Worm (Caenorhabditis elegans): Measurements from ENCODE around the gene lipl-1.

lipl-1 gene

ce11 chrV:12919705-12920104 is at the start of gene lipl-1:
lipl-1 (plus strand) TSS chrV:12919986.
- no peak for TF ChIP-seq W03F9.2 (tag; optimal IDR thresholded peaks at IDR 0.05)
- TF ChIP-seq him-1 (tag; optimal IDR thresholded peaks at IDR 0.05): no peak
- no peak for TF ChIP-seq dao-5 (tag; optimal IDR thresholded peaks at IDR 0.05)

DNA sequence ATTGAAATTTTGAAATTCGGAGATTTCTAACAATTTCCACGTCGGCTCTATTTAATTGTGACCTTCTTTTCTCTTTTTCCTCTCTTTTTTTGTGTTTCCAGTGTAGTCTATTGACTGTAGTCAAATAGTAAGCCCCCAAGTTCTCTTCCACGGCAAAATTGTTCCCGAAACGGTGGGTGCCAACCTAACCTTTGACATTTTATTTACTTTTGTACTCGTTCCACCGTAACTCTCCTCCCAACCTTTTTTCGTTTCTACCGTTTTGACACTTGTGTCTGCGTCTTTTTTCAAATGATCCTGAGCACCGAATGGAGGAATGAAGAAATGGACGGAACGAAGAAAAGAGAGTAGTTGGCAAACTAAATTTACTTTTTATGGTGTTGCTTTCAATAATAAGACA is 49.0 kb upstream of the lipl-1 start:
- TF ChIP-seq W03F9.2 (tag; optimal IDR thresholded peaks at IDR 0.05) (no peak), him-1 (tag; optimal IDR thresholded peaks at IDR 0.05) (no peak), dao-5 (tag; optimal IDR thresholded peaks at IDR 0.05) (no peak)

- TF ChIP-seq dao-5 (tag; optimal IDR thresholded peaks at IDR 0.05) (no peak), W03F9.2 (tag; optimal IDR thresholded peaks at IDR 0.05) (no peak), him-1 (tag; optimal IDR thresholded peaks at IDR 0.05) (no peak)
These were observed 48.0 kb upstream of the lipl-1 start, which contains the start of gene bus-19 for ce11 chrV:12871753-12872152. bus-19 (plus strand) TSS chrV:12872053.

- TF ChIP-seq dao-5 (tag; optimal IDR thresholded peaks at IDR 0.05) (no peak), him-1 (tag; optimal IDR thresholded peaks at IDR 0.05) (no peak), W03F9.2 (tag; optimal IDR thresholded peaks at IDR 0.05) (no peak)
These were observed 43.9 kb upstream of the lipl-1 start for ce11 chrV:12875850-12876249.

DNA sequence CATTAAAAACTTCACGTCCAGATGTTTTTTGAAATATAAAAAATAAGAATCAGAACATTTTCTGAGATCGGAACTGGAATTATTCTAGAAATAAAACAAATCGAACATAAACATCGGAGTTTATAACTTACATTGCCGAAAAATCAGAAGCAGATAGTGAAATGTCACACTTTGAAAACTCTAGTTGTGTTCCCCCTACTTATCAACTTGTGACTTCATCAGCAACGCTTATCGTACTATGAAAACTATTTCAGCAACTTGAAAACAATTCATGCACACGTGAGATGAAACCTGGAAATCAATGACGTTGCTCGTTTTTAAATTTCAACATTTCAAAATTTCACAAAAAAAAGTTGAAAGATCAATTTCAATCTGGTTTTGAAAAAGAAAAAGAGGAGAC is 43.1 kb upstream of the lipl-1 start:
- no peak for TF ChIP-seq W03F9.2 (tag; optimal IDR thresholded peaks at IDR 0.05)
- TF ChIP-seq him-1 (tag; optimal IDR thresholded peaks at IDR 0.05): no peak
- TF ChIP-seq dao-5 (tag; optimal IDR thresholded peaks at IDR 0.05): no peak

DNA sequence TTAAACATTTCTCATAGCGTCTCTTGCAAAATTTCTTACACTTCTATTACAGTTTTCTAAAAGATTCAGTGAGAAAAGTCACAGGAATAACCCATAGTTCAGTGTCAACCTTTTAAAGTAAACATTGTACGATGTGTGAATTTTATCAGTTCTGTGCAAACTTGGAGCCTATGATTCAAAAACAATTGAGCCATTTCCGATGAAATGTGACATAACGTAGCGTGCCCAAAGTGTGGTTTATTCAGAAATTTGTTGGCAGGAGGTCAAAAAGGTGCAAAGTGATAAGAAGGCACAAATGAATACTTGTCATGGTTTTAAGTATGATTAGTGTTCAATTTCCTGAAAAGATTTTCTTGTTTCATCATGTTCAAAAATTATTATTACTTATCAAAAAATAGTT is 42.2 kb upstream of the lipl-1 start:
- TF ChIP-seq W03F9.2 (tag; optimal IDR thresholded peaks at IDR 0.05) (no peak), dao-5 (tag; optimal IDR thresholded peaks at IDR 0.05) (no peak)

DNA sequence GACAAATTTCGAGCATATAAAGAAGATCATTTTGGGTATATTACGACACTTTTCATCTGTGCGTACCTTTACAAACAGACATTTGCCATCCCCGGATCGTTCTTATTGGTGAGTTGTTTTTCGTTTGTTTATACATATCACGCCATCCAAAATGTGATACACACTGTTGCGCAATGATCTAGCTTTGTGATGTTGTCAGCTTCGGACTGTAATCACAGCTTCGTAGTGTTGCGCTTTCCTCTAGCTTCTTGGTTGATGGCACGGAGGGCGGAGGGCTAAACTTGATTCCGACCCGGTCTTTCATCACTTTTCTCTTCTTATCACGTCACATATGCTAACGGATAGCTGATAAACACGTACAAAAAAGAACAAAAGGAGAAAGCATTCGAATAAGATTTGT is 40.4 kb upstream of the lipl-1 start:
- TF ChIP-seq dao-5 (tag; optimal IDR thresholded peaks at IDR 0.05): no peak
- TF ChIP-seq W03F9.2 (tag; optimal IDR thresholded peaks at IDR 0.05): no peak
- TF ChIP-seq him-1 (tag; optimal IDR thresholded peaks at IDR 0.05): no peak

DNA sequence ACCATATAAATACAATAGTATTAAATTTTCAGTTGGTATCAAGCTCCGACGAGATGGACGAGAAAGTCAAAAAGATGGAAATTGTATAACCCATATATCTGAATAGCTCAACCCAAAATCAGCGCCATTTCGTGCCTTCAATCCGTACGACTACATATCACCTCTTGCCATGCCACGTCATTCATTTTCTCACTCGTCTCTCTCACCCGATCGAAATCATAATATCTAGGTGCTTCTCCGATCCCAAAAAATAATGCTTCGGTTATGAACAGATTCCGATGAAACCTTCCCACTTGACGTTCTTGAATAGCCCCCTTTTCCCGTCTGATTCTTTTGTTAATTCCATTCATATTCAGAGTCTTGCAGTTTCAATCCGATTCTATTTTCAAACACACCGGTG is 38.4 kb upstream of the lipl-1 start:
- TF ChIP-seq him-1 (tag; optimal IDR thresholded peaks at IDR 0.05) (no peak), dao-5 (tag; optimal IDR thresholded peaks at IDR 0.05) (no peak)

ce11 chrV:12882370-12882769 is 37.4 kb upstream of the lipl-1 start:
- TF ChIP-seq him-1 (tag; optimal IDR thresholded peaks at IDR 0.05) (no peak), dao-5 (tag; optimal IDR thresholded peaks at IDR 0.05) (no peak), W03F9.2 (tag; optimal IDR thresholded peaks at IDR 0.05) (no peak)

- TF ChIP-seq W03F9.2 (tag; optimal IDR thresholded peaks at IDR 0.05): no peak
- no peak for TF ChIP-seq him-1 (tag; optimal IDR thresholded peaks at IDR 0.05)
- TF ChIP-seq dao-5 (tag; optimal IDR thresholded peaks at IDR 0.05): no peak
These were observed 33.9 kb upstream of the lipl-1 start, which contains the start of gene glb-24 for ce11 chrV:12885860-12886259. glb-24 (minus strand) TSS chrV:12885960.

DNA sequence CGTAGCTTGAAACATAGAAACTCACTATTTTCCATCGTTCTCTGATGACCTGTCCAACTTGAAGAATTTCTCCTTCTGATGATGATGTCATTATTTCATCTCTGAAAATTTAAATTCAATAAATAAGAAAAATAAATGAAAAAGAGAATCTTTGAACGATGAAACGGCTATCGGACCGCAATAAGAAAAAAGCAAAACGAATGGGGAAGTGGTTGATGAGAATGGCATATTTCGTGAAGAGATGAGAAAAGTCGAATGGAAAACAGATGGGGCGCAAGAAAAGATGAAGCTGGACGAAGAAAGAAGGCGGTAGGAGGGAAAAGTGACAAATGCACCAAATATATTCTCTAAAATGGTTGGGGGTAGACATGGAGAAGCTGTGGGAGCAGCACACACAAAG is 24.0 kb upstream of the lipl-1 start, which contains the start of gene ttbk-7:
ttbk-7 (minus strand) TSS at position 101 of the 400 bp plus-strand sequence.
- TF ChIP-seq dao-5 (tag; optimal IDR thresholded peaks at IDR 0.05) (no peak), him-1 (tag; optimal IDR thresholded peaks at IDR 0.05) (no peak), W03F9.2 (tag; optimal IDR thresholded peaks at IDR 0.05) (no peak)

DNA sequence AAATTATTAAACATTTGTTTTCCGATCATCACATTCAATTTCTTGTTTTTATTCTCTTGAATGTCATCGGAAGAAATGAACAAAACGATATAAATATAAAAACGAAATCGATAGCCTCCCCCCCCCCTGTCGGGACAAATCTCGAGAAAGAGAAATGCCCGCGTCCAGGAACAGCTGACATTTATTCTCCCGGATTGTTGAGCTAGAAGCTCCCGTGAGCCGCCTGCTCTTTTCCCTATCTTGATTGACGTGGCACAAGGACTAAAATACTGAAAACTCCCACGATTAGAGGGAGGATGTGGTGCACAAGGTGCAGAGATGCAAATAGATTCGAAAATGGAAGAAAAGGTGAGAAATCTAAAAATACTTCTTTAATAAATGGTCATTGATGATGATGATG is 22.9 kb upstream of the lipl-1 start:
- TF ChIP-seq W03F9.2 (tag; optimal IDR thresholded peaks at IDR 0.05) (no peak), dao-5 (tag; optimal IDR thresholded peaks at IDR 0.05) (no peak), him-1 (tag; optimal IDR thresholded peaks at IDR 0.05) (no peak)

DNA sequence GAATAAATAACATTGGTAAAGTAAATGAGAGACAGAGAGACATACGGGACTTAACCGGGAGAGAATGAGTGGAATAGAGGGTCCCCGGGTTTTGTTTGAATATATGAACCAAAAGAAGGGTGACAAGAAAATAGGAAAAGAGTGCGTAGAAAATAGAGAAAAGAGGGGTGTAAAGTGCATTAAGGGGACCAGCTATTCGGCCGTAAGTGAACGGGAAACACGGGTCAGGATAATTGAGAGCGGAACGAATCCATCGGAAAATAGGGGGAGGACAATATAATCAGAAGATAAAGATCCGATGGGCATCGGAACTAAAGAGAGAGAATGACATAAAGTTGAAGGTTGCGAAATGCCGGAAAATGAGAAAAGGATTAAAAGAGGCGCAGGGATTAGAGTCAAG is 22.4 kb upstream of the lipl-1 start:
- no peak for TF ChIP-seq W03F9.2 (tag; optimal IDR thresholded peaks at IDR 0.05)
- no peak for TF ChIP-seq dao-5 (tag; optimal IDR thresholded peaks at IDR 0.05)
- TF ChIP-seq him-1 (tag; optimal IDR thresholded peaks at IDR 0.05): no peak

DNA sequence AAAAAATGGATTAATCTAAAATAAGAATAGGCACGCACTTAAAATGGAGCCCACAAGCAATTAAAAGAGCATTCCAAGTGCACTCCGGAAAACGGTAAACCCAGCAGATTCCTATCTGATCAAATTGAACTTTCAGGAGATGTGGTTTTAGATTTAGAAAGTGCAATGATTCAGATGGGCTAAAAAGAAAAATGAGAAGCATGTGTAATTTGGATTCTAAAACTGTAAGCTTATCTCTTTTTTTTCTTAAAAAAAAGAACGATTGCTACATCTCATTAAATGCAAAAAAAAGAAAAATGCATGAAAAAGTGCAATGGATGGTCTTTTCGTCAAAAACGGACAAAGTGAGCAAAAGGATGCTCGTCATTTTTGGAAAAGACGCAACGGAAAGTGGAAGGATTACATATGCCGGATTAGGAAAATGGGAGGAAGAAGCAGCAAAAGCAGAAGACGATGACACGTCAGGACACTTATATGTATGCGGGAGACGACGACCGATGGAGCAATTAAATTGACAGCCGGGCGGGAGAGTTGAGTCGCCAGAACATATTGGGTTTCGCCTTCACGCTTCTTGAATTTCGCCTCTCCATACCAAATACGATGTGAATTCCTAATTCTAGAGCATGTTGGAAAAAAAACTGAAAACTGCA is 21.1 kb upstream of the lipl-1 start:
- TF ChIP-seq him-1 (tag; optimal IDR thresholded peaks at IDR 0.05) (no peak), dao-5 (tag; optimal IDR thresholded peaks at IDR 0.05) (no peak), W03F9.2 (tag; optimal IDR thresholded peaks at IDR 0.05) (no peak)

DNA sequence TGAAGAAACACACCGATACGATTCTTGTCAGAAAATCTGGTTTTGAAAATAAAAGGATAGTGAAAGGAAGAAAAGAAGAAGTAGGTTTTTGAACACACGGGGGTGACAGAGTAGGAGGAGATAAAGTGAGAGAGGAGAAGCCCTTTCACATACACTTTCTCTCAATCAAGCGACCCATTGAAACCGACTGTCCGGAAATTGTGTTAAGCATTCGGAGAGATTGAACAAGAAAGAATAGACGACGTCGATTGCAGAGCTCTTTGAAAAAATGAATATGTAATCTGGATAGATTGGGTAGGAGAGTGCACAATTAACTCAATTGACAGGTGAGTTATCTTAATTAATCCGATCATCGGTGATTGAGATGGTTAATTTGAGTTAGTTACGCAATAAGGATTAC is 18.5 kb upstream of the lipl-1 start:
- TF ChIP-seq dao-5 (tag; optimal IDR thresholded peaks at IDR 0.05): no peak
- no peak for TF ChIP-seq him-1 (tag; optimal IDR thresholded peaks at IDR 0.05)
- TF ChIP-seq W03F9.2 (tag; optimal IDR thresholded peaks at IDR 0.05): no peak

Data from whole organism, L4/young adult.